Worm (Caenorhabditis elegans) whole organism, late embryonic: ENCODE results near the gene sdhd-1.

Source experiments
- ceh-2 ChIP-seq: sonication (generic microtip); optimal IDR thresholded peaks from 2 replicates; lab custom pipeline; 2016; ENCODE audit warnings: missing genotype, missing genetic modification characterization, missing compliant biosample characterization
- fkh-10 ChIP-seq: fragments of 150-350 bp; optimal IDR thresholded peaks from 2 replicates; lab custom pipeline; 2014; ENCODE audit warnings: missing biosample characterization, missing genetic modification reagents, missing genetic modification characterization
- pag-3 ChIP-seq: sonication (generic microtip); optimal IDR thresholded peaks from 2 replicates; lab custom pipeline; 2016; ENCODE audit warnings: missing compliant biosample characterization, missing genetic modification characterization, borderline replicate concordance
- ttx-3 ChIP-seq: sonication (generic microtip); optimal IDR thresholded peaks from 2 replicates; lab custom pipeline; 2016; ENCODE audit warnings: missing genetic modification reagents, missing genetic modification characterization, missing compliant biosample characterization
- unc-86 ChIP-seq: sonication (generic microtip); optimal IDR thresholded peaks from 2 replicates; lab custom pipeline; 2016; ENCODE audit warnings: missing genetic modification characterization, missing compliant biosample characterization

ce11 chrII:11045872-11046271 is 3.8 kb downstream of the sdhd-1 start, which contains the start of gene col-83:
- TF ChIP-seq ttx-3 (no peak), ceh-2 (tag; lab: Kevin White, UChicago) (no peak), unc-86 (tag; lab: Kevin White, UChicago) (no peak), fkh-10 (GFP tag; lab: Kevin White, UChicago) (no peak), pag-3 (tag; lab: Kevin White, UChicago) (no peak)
